Worm (Caenorhabditis elegans): Measurements from ENCODE around the gene fbxb-51.
A peak's percentile ranks its signal among the peaks of the same experiment; 100 is the strongest.

Gene fbxb-51

ce11 chrII:1519867-1520266 is 30.6 kb upstream of the fbxb-51 start (continued):
- TF ChIP-seq Y67H2A.10 (GFP tag; conservative IDR thresholded peaks at IDR 0.05) = no peak
- peak; percentile 25 for TF ChIP-seq nhr-90 (tag; optimal IDR thresholded peaks at IDR 0.05)
- no peak for TF ChIP-seq zfh-2 (GFP tag; conservative IDR thresholded peaks at IDR 0.05)
- no peak for TF ChIP-seq attf-6 (GFP tag; IDR thresholded peaks at IDR 0.05)
- no peak for TF ChIP-seq Y56A3A.18 (GFP tag; IDR thresholded peaks at IDR 0.05)
- TF ChIP-seq hsf-1 (GFP tag; IDR thresholded peaks at IDR 0.05) = no peak
- TF ChIP-seq attf-5 (GFP tag; optimal IDR thresholded peaks at IDR 0.05) = no peak
- TF ChIP-seq chd-7 (tag; optimal IDR thresholded peaks at IDR 0.05) = no peak
- TF ChIP-seq egrh-3 (GFP tag; IDR thresholded peaks at IDR 0.05) = no peak
- no peak for TF ChIP-seq nfya-1 (tag; optimal IDR thresholded peaks at IDR 0.05; ENCODE audit: borderline replicate concordance, insufficient read depth)
- no peak for TF ChIP-seq ekl-4 (GFP tag; IDR thresholded peaks at IDR 0.05)
- TF ChIP-seq bed-1 (GFP tag; IDR thresholded peaks at IDR 0.05) = no peak
- TF ChIP-seq xnd-1 (tag; optimal IDR thresholded peaks at IDR 0.05) = no peak
- no peak for TF ChIP-seq akir-1 (GFP tag; optimal IDR thresholded peaks at IDR 0.05)
- no peak for TF ChIP-seq dpl-1 (GFP tag; optimal IDR thresholded peaks at IDR 0.05)
- no peak for TF ChIP-seq pbrm-1 (GFP tag; IDR thresholded peaks at IDR 0.05)
- TF ChIP-seq repo-1 (tag; optimal IDR thresholded peaks at IDR 0.05) = no peak
- TF ChIP-seq F33H1.4 (GFP tag; IDR thresholded peaks at IDR 0.05) = no peak
- TF ChIP-seq cebp-1 (GFP tag; IDR thresholded peaks at IDR 0.05) = no peak
- TF ChIP-seq cebp-1 (tag; optimal IDR thresholded peaks at IDR 0.05) = no peak
- TF ChIP-seq egl-44 (GFP tag; IDR thresholded peaks at IDR 0.05) = no peak
- no peak for TF ChIP-seq F10E7.11 (tag; optimal IDR thresholded peaks at IDR 0.05)
- no peak for TF ChIP-seq T26A5.8 (tag; optimal IDR thresholded peaks at IDR 0.05)
- no peak for TF ChIP-seq Y95B8A.8 (GFP tag; IDR thresholded peaks at IDR 0.05)
- no peak for TF ChIP-seq Y53F4B.3 (GFP tag; IDR thresholded peaks at IDR 0.05)
- TF ChIP-seq mes-4 (tag; optimal IDR thresholded peaks at IDR 0.05) = no peak
- no peak for TF ChIP-seq dox-1 (GFP tag; IDR thresholded peaks at IDR 0.05)
- TF ChIP-seq ztf-18 (tag; optimal IDR thresholded peaks at IDR 0.05) = peak; percentile 41
- TF ChIP-seq Y79H2A.3 (GFP tag; conservative IDR thresholded peaks at IDR 0.05) = no peak
- no peak for TF ChIP-seq tbx-9 (tag; optimal IDR thresholded peaks at IDR 0.05; ENCODE audit: borderline replicate concordance)
- peak in 1 of 2 experiments; percentile 34 for TF ChIP-seq rec-8 (tag; optimal IDR thresholded peaks at IDR 0.05)
- TF ChIP-seq lin-26 (GFP tag; IDR thresholded peaks at IDR 0.05) = no peak
- TF ChIP-seq rpc-1 (optimal IDR thresholded peaks at IDR 0.05) = peak; percentile 60
- peak; percentile 73 for TF ChIP-seq rpc-1 (tag; optimal IDR thresholded peaks at IDR 0.05)
- 0 out of 2 replicates have a peak, but pooled peaks have one; percentile 64 for TF ChIP-seq ztf-28 (GFP tag; IDR thresholded peaks at IDR 0.05)
- TF ChIP-seq F49E8.2 (tag; optimal IDR thresholded peaks at IDR 0.05; ENCODE audit: insufficient read depth) = no peak
- TF ChIP-seq madf-8 (GFP tag; conservative IDR thresholded peaks at IDR 0.05) = no peak
- no peak for TF ChIP-seq aptf-3 (GFP tag; IDR thresholded peaks at IDR 0.05)
- TF ChIP-seq ceh-79 (tag; optimal IDR thresholded peaks at IDR 0.05) = peak; percentile 7
- TF ChIP-seq ZK185.1 (tag; optimal IDR thresholded peaks at IDR 0.05; ENCODE audit: poor library complexity, severe bottlenecking) = peak; percentile 15
- TF ChIP-seq tlf-1 (GFP tag; optimal IDR thresholded peaks at IDR 0.05) = no peak
- TF ChIP-seq lin-54 (GFP tag; optimal IDR thresholded peaks at IDR 0.05) = peak; percentile 39
- no peak for TF ChIP-seq lsy-27 (tag; optimal IDR thresholded peaks at IDR 0.05; ENCODE audit: borderline replicate concordance, insufficient read depth)
- TF ChIP-seq K12H6.12 (tag; optimal IDR thresholded peaks at IDR 0.05) = peak; percentile 21
- TF ChIP-seq F23B12.7 (tag; optimal IDR thresholded peaks at IDR 0.05; ENCODE audit: insufficient read depth) = peak; percentile 55
- TF ChIP-seq ccch-3 (GFP tag; optimal IDR thresholded peaks at IDR 0.05) = no peak
- no peak for TF ChIP-seq pha-4 (tag; optimal IDR thresholded peaks at IDR 0.05)
- TF ChIP-seq snpc-1.1 (tag; optimal IDR thresholded peaks at IDR 0.05; ENCODE audit: insufficient read depth) = no peak
- TF ChIP-seq cebp-2 (GFP tag; IDR thresholded peaks at IDR 0.05) = 0 out of 2 replicates have a peak, but pooled peaks have one; percentile 63
